Worm (Caenorhabditis elegans) whole organism, L4 larva: ENCODE measurements around the gene idpp-7.

ENCODE experiments used
- F10B5.3 ChIP-seq: sonication (generic microtip); optimal IDR thresholded peaks from 2 replicates; lab custom pipeline; 2016; ENCODE audit warnings: mild to moderate bottlenecking, missing genetic modification characterization, missing compliant biosample characterization
- F26F4.8 ChIP-seq: fragments of 200-800 bp; sonication (Bioruptor generic); conservative IDR thresholded peaks from 2 replicates; pipeline ENCODE4 v1.3.6; 2022; ENCODE audit warnings: missing genetic modification characterization, missing compliant biosample characterization
- T20F7.1 ChIP-seq: fragments of 200-800 bp; sonication (Bioruptor generic); optimal IDR thresholded peaks from 2 replicates; lab custom pipeline; 2018; ENCODE audit warnings: mild to moderate bottlenecking, missing genetic modification characterization, missing compliant biosample characterization
- Y5F2A.4 ChIP-seq: fragments of 200-800 bp; sonication (Bioruptor generic); optimal IDR thresholded peaks from 2 replicates; lab custom pipeline; 2018; ENCODE audit warnings: mild to moderate bottlenecking, missing genetic modification characterization, missing compliant biosample characterization
- ZK546.5 ChIP-seq, 2 experiments: sonication (generic microtip); optimal IDR thresholded peaks; 2 replicates each; lab custom pipeline; 2017; ENCODE audit warnings: missing biosample characterization in 2 of 2, missing genetic modification characterization in 2 of 2
- aha-1 ChIP-seq: fragments of 150-350 bp; peaks from one replicate; lab custom pipeline; 2014; ENCODE audit warnings: missing biosample characterization, missing genetic modification characterization
- aly-2 ChIP-seq: sonication (generic microtip); optimal IDR thresholded peaks from 2 replicates; lab custom pipeline; 2018; ENCODE audit warnings: missing biosample characterization, missing genetic modification characterization
- arid-1 ChIP-seq: fragments of 200-800 bp; sonication (Bioruptor generic); conservative IDR thresholded peaks from 2 replicates; pipeline ENCODE4 v1.3.6; 2022; ENCODE audit warnings: missing genetic modification reagents, missing genetic modification characterization, missing compliant biosample characterization
- ceh-20 ChIP-seq: fragments of 200-800 bp; sonication (Bioruptor generic); IDR thresholded peaks from 2 replicates; pipeline ENCODE4 v1.3.6; 2022; ENCODE audit warnings: missing genetic modification reagents, missing genetic modification characterization, missing compliant biosample characterization
- ceh-44 ChIP-seq: fragments of 200-800 bp; sonication (Bioruptor generic); IDR thresholded peaks from 2 replicates; pipeline ENCODE4 v1.3.6; 2022; ENCODE audit warnings: missing genetic modification reagents, missing genetic modification characterization, missing compliant biosample characterization
- ceh-82 ChIP-seq: sonication (generic microtip); optimal IDR thresholded peaks from 2 replicates; lab custom pipeline; 2017; ENCODE audit warnings: missing biosample characterization, missing genetic modification characterization
- daf-16 ChIP-seq, 3 experiments: sonication (generic microtip); optimal IDR thresholded peaks; 2 replicates each; lab custom pipeline; 2016 to 2017; ENCODE audit warnings: missing genetic modification characterization in 3 of 3, missing genetic modification reagents in 3 of 3, mild to moderate bottlenecking in 2 of 3, missing compliant biosample characterization in 2 of 3, missing biosample characterization in 1 of 3, moderate library complexity in 1 of 3
- dmd-6 ChIP-seq: fragments of 200-800 bp; sonication (Bioruptor generic); IDR thresholded peaks from 2 replicates; pipeline ENCODE4 v1.3.6; 2022; ENCODE audit warnings: missing genetic modification reagents, missing genetic modification characterization, missing compliant biosample characterization
- dmd-9 ChIP-seq: fragments of 200-800 bp; sonication (Bioruptor generic); IDR thresholded peaks from 2 replicates; pipeline ENCODE4 v1.3.6; 2022; ENCODE audit warnings: missing genetic modification reagents, missing genetic modification characterization, missing compliant biosample characterization
- duxl-1 ChIP-seq: sonication (generic microtip); optimal IDR thresholded peaks from 2 replicates; lab custom pipeline; 2016; ENCODE audit warnings: mild to moderate bottlenecking, missing genetic modification characterization, moderate library complexity, missing compliant biosample characterization; ENCODE audit not compliant: poor library complexity
- egl-43 ChIP-seq: fragments of 200-800 bp; sonication (Bioruptor generic); IDR thresholded peaks from 2 replicates; pipeline ENCODE4 v1.3.6; 2022; ENCODE audit warnings: missing genetic modification reagents, missing genetic modification characterization, missing compliant biosample characterization
- fkh-10 ChIP-seq: fragments of 150-350 bp; optimal IDR thresholded peaks from 2 replicates; lab custom pipeline; 2014; ENCODE audit warnings: missing biosample characterization, missing genetic modification reagents, missing genetic modification characterization
- fos-1 ChIP-seq: fragments of 150-350 bp; optimal IDR thresholded peaks from 2 replicates; lab custom pipeline; 2014; ENCODE audit warnings: missing biosample characterization, missing genetic modification characterization
- gei-8 ChIP-seq: fragments of 200-800 bp; sonication (Bioruptor generic); optimal IDR thresholded peaks from 2 replicates; lab custom pipeline; 2018; ENCODE audit warnings: mild to moderate bottlenecking, missing genetic modification characterization, missing compliant biosample characterization
- hmg-1.1 ChIP-seq: fragments of 200-800 bp; sonication (Bioruptor generic); IDR thresholded peaks from 2 replicates; pipeline ENCODE4 v1.3.6; 2022; ENCODE audit warnings: missing genetic modification reagents, missing genetic modification characterization, missing compliant biosample characterization
- lim-7 ChIP-seq: fragments of 200-800 bp; sonication (Bioruptor generic); IDR thresholded peaks from 2 replicates; pipeline ENCODE4 v1.3.6; 2022; ENCODE audit warnings: missing genetic modification characterization, missing compliant biosample characterization
- lin-13 ChIP-seq: fragments of 150-350 bp; optimal IDR thresholded peaks from 2 replicates; lab custom pipeline; 2014; ENCODE audit warnings: missing biosample characterization, missing genetic modification reagents, missing genetic modification characterization
- lir-3 ChIP-seq: sonication (generic microtip); optimal IDR thresholded peaks from 2 replicates; lab custom pipeline; 2016; ENCODE audit warnings: mild to moderate bottlenecking, missing genetic modification characterization, missing compliant biosample characterization
- madf-5 ChIP-seq, 2 experiments: fragments of 200-800 bp; sonication (Bioruptor generic); IDR thresholded peaks; 2 replicates each; pipeline ENCODE4 v1.3.6; 2022; ENCODE audit warnings: missing compliant biosample characterization in 2 of 2, missing genetic modification characterization in 2 of 2
- madf-9 ChIP-seq: fragments of 200-800 bp; sonication (Bioruptor generic); conservative IDR thresholded peaks from 2 replicates; pipeline ENCODE4 v1.3.6; 2022; ENCODE audit warnings: missing genetic modification reagents, missing genetic modification characterization, missing compliant biosample characterization
- mxl-2 ChIP-seq: fragments of 200-800 bp; sonication (Bioruptor generic); conservative IDR thresholded peaks from 2 replicates; pipeline ENCODE4 v1.3.6; 2022; ENCODE audit warnings: missing genetic modification reagents, missing genetic modification characterization, missing compliant biosample characterization
- nhr-11 ChIP-seq: fragments of 150-350 bp; optimal IDR thresholded peaks from 2 replicates; lab custom pipeline; 2014; ENCODE audit warnings: missing biosample characterization, missing genetic modification characterization
- nhr-111 ChIP-seq: fragments of 200-800 bp; sonication (Bioruptor generic); optimal IDR thresholded peaks from 2 replicates; lab custom pipeline; 2018; ENCODE audit warnings: mild to moderate bottlenecking, missing genetic modification characterization, missing compliant biosample characterization
- nhr-28 ChIP-seq: fragments of 150-350 bp; optimal IDR thresholded peaks from 2 replicates; lab custom pipeline; 2014; ENCODE audit warnings: missing biosample characterization, missing genetic modification characterization
- nhr-41 ChIP-seq: fragments of 200-800 bp; sonication (Bioruptor generic); IDR thresholded peaks from 2 replicates; pipeline ENCODE4 v1.3.6; 2022; ENCODE audit warnings: missing genetic modification reagents, missing genetic modification characterization, missing compliant biosample characterization
- nhr-76 ChIP-seq: fragments of 150-350 bp; optimal IDR thresholded peaks from 2 replicates; lab custom pipeline; 2014; ENCODE audit warnings: missing biosample characterization, missing genetic modification characterization
- rbr-2 ChIP-seq: sonication (generic microtip); optimal IDR thresholded peaks from 2 replicates; lab custom pipeline; 2016; ENCODE audit warnings: missing genotype, missing genetic modification characterization, missing compliant biosample characterization
- saeg-2 ChIP-seq: fragments of 200-800 bp; sonication (Bioruptor generic); IDR thresholded peaks from 2 replicates; pipeline ENCODE4 v1.3.6; 2022; ENCODE audit warnings: missing genetic modification reagents, missing genetic modification characterization, missing compliant biosample characterization
- spr-3 ChIP-seq: fragments of 200-800 bp; sonication (Bioruptor generic); optimal IDR thresholded peaks from 2 replicates; lab custom pipeline; 2018; ENCODE audit warnings: mild to moderate bottlenecking, missing genetic modification characterization, missing compliant biosample characterization
- tra-1 ChIP-seq: fragments of 200-800 bp; sonication (Bioruptor generic); IDR thresholded peaks from 2 replicates; pipeline ENCODE4 v1.3.6; 2022; ENCODE audit warnings: missing genetic modification reagents, missing genetic modification characterization, missing compliant biosample characterization
- unc-62 ChIP-seq, 3 experiments: fragments of 150-350 bp in 1 of 3; sonication (generic microtip); optimal IDR thresholded peaks in 2 of 3; peaks in 1 of 3; 1 replicate in 1 of 3; 2 replicates in 2 of 3; lab custom pipeline; 2014 to 2017; ENCODE audit warnings: missing biosample characterization in 3 of 3, missing genetic modification characterization in 3 of 3, missing genetic modification reagents in 3 of 3, missing genotype in 1 of 3
- zip-11 ChIP-seq: fragments of 200-800 bp; sonication (Bioruptor generic); IDR thresholded peaks from 2 replicates; pipeline ENCODE4 v1.3.6; 2022; ENCODE audit warnings: missing genetic modification characterization, missing compliant biosample characterization

The idpp-7 gene

DNA sequence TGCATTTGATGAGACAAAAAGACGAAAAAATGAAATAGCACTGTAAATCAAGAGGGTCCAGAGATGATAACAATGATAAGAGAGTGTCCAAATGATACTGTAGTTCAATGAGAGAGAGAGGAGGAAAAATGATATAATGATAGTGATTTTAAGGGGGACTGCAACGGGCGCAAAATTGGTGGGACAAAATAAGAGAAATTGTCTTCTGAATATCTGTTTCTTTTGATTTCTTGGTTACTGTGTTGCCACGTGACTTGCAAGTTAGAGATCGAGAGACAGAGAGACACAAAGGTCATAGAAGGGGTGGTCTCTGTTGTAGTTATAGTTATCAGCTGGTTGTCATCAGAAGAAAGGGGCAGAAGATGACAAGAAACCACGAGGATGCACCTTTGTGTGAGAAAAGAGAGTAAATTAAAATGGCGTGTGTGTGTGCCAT, 3.8 kb upstream of the idpp-7 start (continued):
- TF ChIP-seq madf-5 (GFP tag; IDR thresholded peaks at IDR 0.05; lab: Robert Waterston, UW), result no peak
- no peak for TF ChIP-seq lir-3 (tag; lab: Kevin White, UChicago)
- no peak for TF ChIP-seq F10B5.3 (tag; lab: Kevin White, UChicago)
- no peak for TF ChIP-seq spr-3 (GFP tag; lab: Kevin White, UChicago)
- TF ChIP-seq tra-1 (GFP tag; lab: Robert Waterston, UW), result peak; percentile 84
- no peak for TF ChIP-seq aly-2 (tag; lab: Kevin White, UChicago)
- TF ChIP-seq nhr-76, result no peak
- peak; percentile 67 for TF ChIP-seq dmd-6 (GFP tag; lab: Robert Waterston, UW)
- peak; percentile 56 for TF ChIP-seq T20F7.1 (GFP tag; lab: Kevin White, UChicago)
- TF ChIP-seq nhr-111, result no peak
- no peak for TF ChIP-seq arid-1 (GFP tag; lab: Robert Waterston, UW)
- TF ChIP-seq rbr-2 (tag; lab: Kevin White, UChicago), result no peak
- TF ChIP-seq fos-1 (tag; lab: Kevin White, UChicago), result no peak
- TF ChIP-seq ceh-44, result no peak
- no peak for TF ChIP-seq gei-8 (GFP tag; lab: Kevin White, UChicago)
- TF ChIP-seq saeg-2 (GFP tag; lab: Robert Waterston, UW), result no peak
- no peak for TF ChIP-seq duxl-1 (tag; lab: Kevin White, UChicago)
- 0 out of 2 replicates have a peak, but pooled peaks have one; percentile 29 for TF ChIP-seq nhr-41
- TF ChIP-seq ceh-20 (GFP tag; lab: Robert Waterston, UW), result 0 out of 2 replicates have a peak, but pooled peaks have one; percentile 36
- no peak for TF ChIP-seq madf-9
- no peak for TF ChIP-seq fkh-10 (GFP tag; lab: Kevin White, UChicago)
- TF ChIP-seq ZK546.5 (tag; optimal IDR thresholded peaks at IDR 0.05; lab: Kevin White, UChicago), result no peak
- no peak for TF ChIP-seq ceh-82 (tag; lab: Kevin White, UChicago)
- no peak for TF ChIP-seq lim-7
- TF ChIP-seq dmd-9 (GFP tag; lab: Robert Waterston, UW), result no peak
- TF ChIP-seq lin-13, result no peak
- no peak for TF ChIP-seq Y5F2A.4
- TF ChIP-seq hmg-1.1 (GFP tag; lab: Robert Waterston, UW), result no peak
- TF ChIP-seq daf-16 (GFP tag; optimal IDR thresholded peaks at IDR 0.05; lab: Kevin White, UChicago), result no peak
- peak; percentile 76 for TF ChIP-seq daf-16 (tag; optimal IDR thresholded peaks at IDR 0.05; lab: Kevin White, UChicago)
- TF ChIP-seq unc-62 (GFP tag; optimal IDR thresholded peaks at IDR 0.05 in 1 of 2; lab: Kevin White, UChicago), result no peak
- no peak for TF ChIP-seq unc-62 (tag; optimal IDR thresholded peaks at IDR 0.05; lab: Kevin White, UChicago)

DNA sequence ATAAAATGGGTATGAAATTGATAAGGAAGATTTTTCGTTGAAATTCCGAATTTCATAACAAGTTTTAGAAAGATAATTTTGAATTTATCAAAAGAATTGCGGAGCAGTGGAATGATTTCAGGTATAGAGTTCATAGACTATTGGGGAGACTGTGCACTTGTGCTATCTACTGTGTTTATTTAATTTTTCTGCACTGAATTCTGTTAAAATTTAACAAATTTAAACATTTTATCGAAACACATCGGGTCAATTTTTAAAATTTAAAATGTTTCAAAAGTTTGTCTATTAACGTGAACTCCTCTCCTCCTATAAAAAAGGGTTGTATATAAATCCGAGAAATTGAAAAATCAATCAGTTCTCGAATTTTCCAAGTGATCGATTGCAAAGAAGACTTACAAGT, 2.2 kb upstream of the idpp-7 start, which contains the start of gene C27D8.1:
TSS of gene C27D8.1 (plus strand) at position 301 of the 400 bp plus-strand sequence.
- no peak for TF ChIP-seq daf-16 (GFP tag; optimal IDR thresholded peaks at IDR 0.05; lab: Kevin White, UChicago)
- TF ChIP-seq daf-16 (tag; optimal IDR thresholded peaks at IDR 0.05; lab: Kevin White, UChicago), result peak; percentile 9
- no peak for TF ChIP-seq F26F4.8
- TF ChIP-seq aha-1, result peak; percentile 16
- TF ChIP-seq nhr-11, result no peak

DNA sequence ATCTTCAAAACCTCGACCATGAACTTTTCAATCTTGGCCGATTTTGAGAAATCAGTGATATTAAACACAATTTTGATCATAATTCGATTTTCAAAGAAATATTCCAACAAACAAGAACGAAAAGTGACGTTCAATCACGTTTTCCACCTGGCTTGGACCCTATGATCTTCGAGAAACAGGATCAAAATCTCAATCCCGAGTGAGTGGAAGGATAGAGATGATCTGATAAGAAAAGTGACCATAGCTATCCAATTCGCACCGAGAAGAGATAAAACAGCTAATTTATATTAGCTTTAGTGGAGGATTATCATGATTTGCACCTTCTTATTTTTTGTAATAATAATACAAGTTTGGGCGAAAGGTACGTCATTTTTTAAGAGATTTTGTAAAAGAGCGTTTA, 1.3 kb downstream of the idpp-7 start, which contains the start of gene T23F6.2:
TSS of gene T23F6.2 (plus strand) at position 251 of the 400 bp plus-strand sequence.
- no peak for TF ChIP-seq F26F4.8
- TF ChIP-seq aha-1, result peak; percentile 44
- no peak for TF ChIP-seq mxl-2
- TF ChIP-seq zip-11 (GFP tag; lab: Robert Waterston, UW), result no peak
- TF ChIP-seq T20F7.1 (GFP tag; lab: Kevin White, UChicago), result no peak
- peak; percentile 0 for TF ChIP-seq nhr-28 (tag; lab: Kevin White, UChicago)
- TF ChIP-seq fos-1 (tag; lab: Kevin White, UChicago), result no peak
- TF ChIP-seq arid-1 (GFP tag; lab: Robert Waterston, UW), result no peak
- TF ChIP-seq egl-43 (GFP tag; lab: Robert Waterston, UW), result no peak
